Fruit fly (Drosophila melanogaster) Kc167 (cell line): ENCODE data around the gene Tim9b.

Experiments used
- Myc ChIP-seq: fragments of >200 bp; optimal IDR thresholded peaks from 2 replicates; lab custom pipeline; 2017; ENCODE audit warnings: missing external identifiers
- Sin3A ChIP-seq: fragments of >200 bp; optimal IDR thresholded peaks from 2 replicates; lab custom pipeline; 2018; ENCODE audit warnings: missing external identifiers
- h ChIP-seq: fragments of >200 bp; optimal IDR thresholded peaks from 3 replicates; lab custom pipeline; 2018; ENCODE audit warnings: missing external identifiers
- insv ChIP-seq: fragments of >200 bp; optimal IDR thresholded peaks from 3 replicates; lab custom pipeline; 2018; ENCODE audit warnings: missing external identifiers
- psq ChIP-seq: fragments of >200 bp; optimal IDR thresholded peaks from 2 replicates; lab custom pipeline; 2017; ENCODE audit warnings: missing external identifiers
- ttk ChIP-seq: sonication (Bioruptor generic); optimal IDR thresholded peaks from 2 replicates; lab custom pipeline; 2017; ENCODE audit warnings: missing external identifiers

DNA sequence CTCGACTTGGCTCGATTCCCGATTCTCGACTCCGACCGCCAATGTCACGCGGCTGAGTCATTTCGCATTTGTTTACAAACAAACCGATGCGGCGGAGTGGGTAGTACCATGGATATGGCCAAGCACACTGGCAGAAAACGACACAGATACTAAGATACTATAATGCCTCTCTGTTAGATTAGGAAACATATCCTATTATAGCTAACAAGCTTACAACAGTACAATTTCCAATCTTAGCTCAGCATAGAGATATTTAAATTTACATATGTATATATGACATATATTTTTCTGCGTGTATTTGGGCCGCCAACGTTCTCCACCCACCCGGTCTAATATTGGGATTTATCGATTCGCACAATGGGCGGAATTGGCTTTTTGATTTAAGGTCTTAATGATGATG is 14.4 kb downstream of the Tim9b start:
- TF ChIP-seq Myc (lab: Kevin White, UChicago) = no peak
- no peak for TF ChIP-seq h (lab: Kevin White, UChicago)
- no peak for TF ChIP-seq ttk
- TF ChIP-seq psq (lab: Kevin White, UChicago) = no peak
- no peak for TF ChIP-seq insv
- TF ChIP-seq Sin3A = no peak
